Fruit fly (Drosophila melanogaster): ENCODE measurements around the gene CG12065.

CG12065 gene

dm6 chrX:8574672-8575350 lies 705 bp downstream of the CG12065 start (continued):
- TF ChIP-seq CG9609 (GFP tag; optimal IDR thresholded peaks at IDR 0.05) (no peak), CG11093 (GFP tag; IDR thresholded peaks at IDR 0.05) (no peak), CG31388 (GFP tag; optimal IDR thresholded peaks at IDR 0.05) (no peak), Xbp1 (GFP tag; optimal IDR thresholded peaks at IDR 0.05) (peak; percentile 5), ro (GFP tag; IDR thresholded peaks at IDR 0.05) (no peak), Bteb2 (GFP tag; optimal IDR thresholded peaks at IDR 0.05) (peak; percentile 14), sqz (GFP tag; optimal IDR thresholded peaks at IDR 0.05) (no peak), CG1602 (GFP tag; optimal IDR thresholded peaks at IDR 0.05) (no peak), CG13296 (GFP tag; optimal IDR thresholded peaks at IDR 0.05) (no peak), mirr (GFP tag; optimal IDR thresholded peaks at IDR 0.05) (peak; percentile 21), sisA (GFP tag; IDR thresholded peaks at IDR 0.05) (no peak), CG2199 (GFP tag; IDR thresholded peaks at IDR 0.05) (no peak), Ptx1 (GFP tag; IDR thresholded peaks at IDR 0.05) (peak; percentile 49; the same call in 1 of the 2 replicates), ap (GFP tag; IDR thresholded peaks at IDR 0.05) (no peak), CG9797 (GFP tag; optimal IDR thresholded peaks at IDR 0.05) (no peak), seq (GFP tag; IDR thresholded peaks at IDR 0.05) (no peak), Ravus (GFP tag; IDR thresholded peaks at IDR 0.05) (no peak), CG15479 (GFP tag; optimal IDR thresholded peaks at IDR 0.05) (peak; percentile 36), gem (tag; optimal IDR thresholded peaks at IDR 0.05) (peak; percentile 49), bowl (GFP tag; IDR thresholded peaks at IDR 0.05) (peak; percentile 18; the same call in 1 of the 2 replicates), Med (GFP tag) (peak; percentile 88), sima (GFP tag; optimal IDR thresholded peaks at IDR 0.05) (no peak), CG6854 (GFP tag; optimal IDR thresholded peaks at IDR 0.05) (no peak), PHDP (tag; optimal IDR thresholded peaks at IDR 0.05) (no peak), CG32772 (GFP tag; IDR thresholded peaks at IDR 0.05) (no peak), CG7372 (GFP tag; IDR thresholded peaks at IDR 0.05) (no peak; the same call in 1 of the 2 replicates), Kr (GFP tag; optimal IDR thresholded peaks at IDR 0.05) (peak; percentile 7), ewg (GFP tag; optimal IDR thresholded peaks at IDR 0.05) (no peak), Tbp (GFP tag; optimal IDR thresholded peaks at IDR 0.05) (no peak), dmrt11E (tag; optimal IDR thresholded peaks at IDR 0.05) (no peak), BtbVII (GFP tag; optimal IDR thresholded peaks at IDR 0.05) (peak; percentile 44), CG32532 (GFP tag; IDR thresholded peaks at IDR 0.05) (no peak), ranshi (GFP tag; IDR thresholded peaks at IDR 0.05) (no peak), CG9817 (tag; optimal IDR thresholded peaks at IDR 0.05) (peak; percentile 45), insv (GFP tag; optimal IDR thresholded peaks at IDR 0.05) (no peak), CG12071 (GFP tag; optimal IDR thresholded peaks at IDR 0.05) (peak; percentile 4), Dip2 (GFP tag; IDR thresholded peaks at IDR 0.05) (no peak), gt (GFP tag; IDR thresholded peaks at IDR 0.05) (no peak), Lhr (GFP tag; optimal IDR thresholded peaks at IDR 0.05) (no peak), mam (GFP tag; optimal IDR thresholded peaks at IDR 0.05) (peak; percentile 26), CG16815 (GFP tag; optimal IDR thresholded peaks at IDR 0.05) (no peak), disco-r (GFP tag; optimal IDR thresholded peaks at IDR 0.05) (no peak), Oaz (GFP tag; IDR thresholded peaks at IDR 0.05) (no peak), CG31224 (GFP tag; IDR thresholded peaks at IDR 0.05) (no peak), CG1233 (GFP tag; optimal IDR thresholded peaks at IDR 0.05) (no peak), CG10267 (tag; optimal IDR thresholded peaks at IDR 0.05) (no peak), MTF-1 (GFP tag; optimal IDR thresholded peaks at IDR 0.05; ENCODE audit: borderline replicate concordance) (no peak), Fer2 (tag; optimal IDR thresholded peaks at IDR 0.05) (no peak), CG8765 (GFP tag; IDR thresholded peaks at IDR 0.05) (no peak), hkb (optimal IDR thresholded peaks at IDR 0.05) (no peak), hkb (GFP tag; IDR thresholded peaks at IDR 0.05) (peak; percentile 55), CG12942 (GFP tag; optimal IDR thresholded peaks at IDR 0.05) (no peak)

Data from whole organism, embryonic.